Fruit fly (Drosophila melanogaster) whole organism, embryonic: ENCODE measurements around the gene Helz.

Experiments used
- Adf1 ChIP-seq: fragments of 200-800 bp; sonication (Bioruptor generic); IDR thresholded peaks from 2 replicates; pipeline ENCODE4 v1.3.6; 2022; ENCODE audit warnings: missing biosample characterization, missing genetic modification characterization
- Atf3 ChIP-seq: fragments of 200-800 bp; sonication (Bioruptor generic); optimal IDR thresholded peaks from 3 replicates; lab custom pipeline; 2016; ENCODE audit warnings: missing biosample characterization, missing genetic modification characterization
- BEAF-32 ChIP-seq: fragments of 200-800 bp; sonication (Bioruptor generic); optimal IDR thresholded peaks from 3 replicates; lab custom pipeline; 2017; ENCODE audit warnings: missing biosample characterization, missing genetic modification characterization, mild to moderate bottlenecking, moderate library complexity, missing genetic modification reagents
- CG10321 ChIP-seq: fragments of 200-800 bp; sonication (Bioruptor generic); IDR thresholded peaks from 2 replicates; pipeline ENCODE4 v1.3.6; 2022; ENCODE audit warnings: missing biosample characterization, missing genetic modification characterization
- CG11398 ChIP-seq: fragments of 200-800 bp; sonication (Bioruptor generic); optimal IDR thresholded peaks from 2 replicates; lab custom pipeline; 2016; ENCODE audit warnings: missing biosample characterization, missing genetic modification characterization
- CG12104 ChIP-seq: fragments of 200-800 bp; sonication (Bioruptor generic); optimal IDR thresholded peaks from 3 replicates; lab custom pipeline; 2016; ENCODE audit warnings: missing biosample characterization, missing genetic modification characterization
- CG12391 ChIP-seq: fragments of 200-800 bp; sonication (Bioruptor generic); optimal IDR thresholded peaks from 3 replicates; lab custom pipeline; 2018; ENCODE audit warnings: missing biosample characterization, mild to moderate bottlenecking, missing genetic modification characterization, moderate library complexity
- CG17186 ChIP-seq: fragments of 200-800 bp; sonication (Bioruptor generic); optimal IDR thresholded peaks from 3 replicates; lab custom pipeline; 2017; ENCODE audit warnings: missing biosample characterization, missing genetic modification reagents, missing genetic modification characterization
- CG17359 ChIP-seq: fragments of 200-800 bp; sonication (Bioruptor generic); optimal IDR thresholded peaks from 3 replicates; lab custom pipeline; 2018; ENCODE audit warnings: missing biosample characterization, mild to moderate bottlenecking, missing genetic modification characterization, moderate library complexity
- CG18599 ChIP-seq: fragments of 200-800 bp; sonication (Bioruptor generic); optimal IDR thresholded peaks from 3 replicates; lab custom pipeline; 2017; ENCODE audit warnings: missing biosample characterization, missing genetic modification characterization, mild to moderate bottlenecking, moderate library complexity, missing genetic modification reagents
- CG2120 ChIP-seq: fragments of 200-800 bp; sonication (Bioruptor generic); optimal IDR thresholded peaks from 3 replicates; lab custom pipeline; 2016; ENCODE audit warnings: missing biosample characterization, missing genetic modification characterization
- CG2202 ChIP-seq: fragments of 200-800 bp; sonication (Bioruptor generic); optimal IDR thresholded peaks from 2 replicates; lab custom pipeline; 2018; ENCODE audit warnings: missing biosample characterization, mild to moderate bottlenecking, missing genetic modification characterization
- CG2678 ChIP-seq: fragments of 200-800 bp; sonication (Bioruptor generic); optimal IDR thresholded peaks from 3 replicates; lab custom pipeline; 2019; ENCODE audit warnings: missing biosample characterization, mild to moderate bottlenecking, missing genetic modification characterization, moderate library complexity
- CG31224 ChIP-seq: fragments of 200-800 bp; sonication (Bioruptor generic); IDR thresholded peaks from 2 replicates; pipeline ENCODE4 v1.3.6; 2022; ENCODE audit warnings: missing biosample characterization, missing genetic modification characterization
- CG32532 ChIP-seq: fragments of 200-800 bp; sonication (Bioruptor generic); IDR thresholded peaks from 2 replicates; pipeline ENCODE4 v1.3.6; 2022; ENCODE audit warnings: missing biosample characterization, missing genetic modification characterization
- CG3281 ChIP-seq: fragments of 200-800 bp; sonication (Bioruptor generic); optimal IDR thresholded peaks from 3 replicates; lab custom pipeline; 2017; ENCODE audit warnings: missing biosample characterization, mild to moderate bottlenecking, missing genetic modification characterization
- CG33213 ChIP-seq: fragments of 200-800 bp; sonication (Bioruptor generic); optimal IDR thresholded peaks from 3 replicates; lab custom pipeline; 2016; ENCODE audit warnings: missing biosample characterization, missing genetic modification characterization
- CG5180 ChIP-seq: fragments of 200-800 bp; sonication (Bioruptor generic); optimal IDR thresholded peaks from 3 replicates; lab custom pipeline; 2017; ENCODE audit warnings: missing biosample characterization, missing genetic modification characterization, mild to moderate bottlenecking, moderate library complexity, missing genetic modification reagents
- CG6175 ChIP-seq: fragments of 200-800 bp; sonication (Bioruptor generic); IDR thresholded peaks from 3 replicates; pipeline ENCODE4 v1.3.6; 2022; ENCODE audit warnings: missing biosample characterization, missing genetic modification characterization
- CG6654 ChIP-seq: fragments of 200-800 bp; sonication (Bioruptor generic); optimal IDR thresholded peaks from 2 replicates; lab custom pipeline; 2017; ENCODE audit warnings: missing biosample characterization, mild to moderate bottlenecking, missing genetic modification characterization
- CG6854 ChIP-seq: fragments of 200-800 bp; sonication (Bioruptor generic); optimal IDR thresholded peaks from 3 replicates; lab custom pipeline; 2017; ENCODE audit warnings: missing biosample characterization, mild to moderate bottlenecking, missing genetic modification characterization
- CG9876 ChIP-seq: fragments of 200-800 bp; sonication (Bioruptor generic); optimal IDR thresholded peaks from 2 replicates; lab custom pipeline; 2016; ENCODE audit warnings: missing biosample characterization, missing genetic modification characterization
- Hsf ChIP-seq: fragments of 200-800 bp; sonication (Bioruptor generic); optimal IDR thresholded peaks from 3 replicates; lab custom pipeline; 2016; ENCODE audit warnings: missing biosample characterization, missing genetic modification characterization
- Neu2 ChIP-seq: fragments of 200-800 bp; sonication (Bioruptor generic); optimal IDR thresholded peaks from 3 replicates; lab custom pipeline; 2016; ENCODE audit warnings: missing biosample characterization, missing genetic modification characterization, borderline replicate concordance
- Oli ChIP-seq: fragments of 200-800 bp; sonication (Bioruptor generic); optimal IDR thresholded peaks from 2 replicates; lab custom pipeline; 2018; ENCODE audit warnings: missing biosample characterization, mild to moderate bottlenecking, missing genetic modification characterization, moderate library complexity
- Ssrp ChIP-seq: fragments of 200-800 bp; sonication (Bioruptor generic); optimal IDR thresholded peaks from 2 replicates; lab custom pipeline; 2018; ENCODE audit warnings: missing biosample characterization, mild to moderate bottlenecking, missing genetic modification characterization, moderate library complexity
- Taf1 ChIP-seq: fragments of 200-800 bp; sonication (Bioruptor generic); IDR thresholded peaks from 2 replicates; pipeline ENCODE4 v1.3.6; 2022; ENCODE audit warnings: missing biosample characterization, missing genetic modification characterization
- corto ChIP-seq: fragments of 200-800 bp; sonication (Bioruptor generic); optimal IDR thresholded peaks from 2 replicates; lab custom pipeline; 2016; ENCODE audit warnings: missing biosample characterization, mild to moderate bottlenecking, missing genetic modification characterization, moderate library complexity
- crp ChIP-seq, 2 experiments: fragments of 200-800 bp; sonication (Bioruptor generic); optimal IDR thresholded peaks; 2 replicates in 1 of 2; 3 replicates in 1 of 2; lab custom pipeline; 2017; ENCODE audit warnings: missing biosample characterization in 2 of 2, missing genetic modification characterization in 2 of 2, mild to moderate bottlenecking in 1 of 2, moderate library complexity in 1 of 2
- cwo ChIP-seq: fragments of 200-800 bp; sonication (Bioruptor generic); optimal IDR thresholded peaks from 3 replicates; lab custom pipeline; 2017; ENCODE audit warnings: missing biosample characterization, missing genetic modification characterization, mild to moderate bottlenecking, moderate library complexity, missing genetic modification reagents
- disco-r ChIP-seq: fragments of 200-800 bp; sonication (Bioruptor generic); optimal IDR thresholded peaks from 2 replicates; lab custom pipeline; 2016; ENCODE audit warnings: missing biosample characterization, missing genetic modification characterization
- dpn ChIP-seq, 2 experiments: fragments of 200-800 bp; sonication (Bioruptor generic); optimal IDR thresholded peaks; 3 replicates each; lab custom pipeline; 2016; ENCODE audit warnings: missing biosample characterization in 2 of 2, missing genetic modification characterization in 2 of 2
- esg ChIP-seq: fragments of 200-800 bp; sonication (Bioruptor generic); conservative IDR thresholded peaks from 2 replicates; pipeline ENCODE4 v1.3.6; 2022; ENCODE audit warnings: missing biosample characterization, missing genetic modification characterization
- gfzf ChIP-seq: fragments of 200-800 bp; sonication (Bioruptor generic); optimal IDR thresholded peaks from 2 replicates; lab custom pipeline; 2016; ENCODE audit warnings: missing biosample characterization, mild to moderate bottlenecking, missing genetic modification characterization, moderate library complexity
- jumu ChIP-seq: fragments of 200-800 bp; sonication (Bioruptor generic); optimal IDR thresholded peaks from 3 replicates; lab custom pipeline; 2016; ENCODE audit warnings: missing biosample characterization, missing genetic modification characterization
- klu ChIP-seq: fragments of 200-800 bp; sonication (Bioruptor generic); IDR thresholded peaks from 2 replicates; pipeline ENCODE4 v1.3.6; 2022; ENCODE audit warnings: missing biosample characterization, missing genetic modification characterization
- knrl ChIP-seq: fragments of 200-800 bp; sonication (Bioruptor generic); IDR thresholded peaks from 3 replicates; pipeline ENCODE4 v1.3.6; 2022; ENCODE audit warnings: missing biosample characterization, missing genetic modification characterization; ENCODE audit not compliant: partially characterized antibody
- lov ChIP-seq, 2 experiments: fragments of 200-800 bp in 1 of 2; fragments of >200 bp in 1 of 2; sonication (Bioruptor generic) in 1 of 2; IDR thresholded peaks in 1 of 2; optimal IDR thresholded peaks in 1 of 2; 2 replicates in 1 of 2; 3 replicates in 1 of 2; pipeline versions ENCODE4 v1.3.6 to Lab custom; 2017 to 2022; ENCODE audit warnings: missing biosample characterization in 1 of 2, missing genetic modification characterization in 1 of 2
- pfk ChIP-seq: fragments of 200-800 bp; sonication (Bioruptor generic); optimal IDR thresholded peaks from 2 replicates; lab custom pipeline; 2018; ENCODE audit warnings: missing biosample characterization, mild to moderate bottlenecking, missing genetic modification characterization, moderate library complexity
- pho ChIP-seq: fragments of 200-800 bp; sonication (Bioruptor generic); optimal IDR thresholded peaks from 2 replicates; lab custom pipeline; 2016; ENCODE audit warnings: missing biosample characterization, missing genetic modification characterization
- pita ChIP-seq: fragments of 200-800 bp; sonication (Bioruptor generic); optimal IDR thresholded peaks from 2 replicates; lab custom pipeline; 2017; ENCODE audit warnings: missing biosample characterization, mild to moderate bottlenecking, missing genetic modification characterization
- pros ChIP-seq: fragments of 200-800 bp; sonication (Bioruptor generic); optimal IDR thresholded peaks from 3 replicates; lab custom pipeline; 2019; ENCODE audit warnings: missing biosample characterization, mild to moderate bottlenecking, missing genetic modification characterization, moderate library complexity
- run ChIP-seq: fragments of 200-800 bp; sonication (Bioruptor generic); optimal IDR thresholded peaks from 3 replicates; lab custom pipeline; 2018; ENCODE audit warnings: missing biosample characterization, mild to moderate bottlenecking, missing genetic modification characterization
- sna ChIP-seq: fragments of 200-800 bp; sonication (Bioruptor generic); IDR thresholded peaks from 2 replicates; pipeline ENCODE4 v1.3.6; 2022; ENCODE audit warnings: missing biosample characterization, missing genetic modification characterization; ENCODE audit not compliant: partially characterized antibody
- trem ChIP-seq: fragments of 200-800 bp; optimal IDR thresholded peaks from 3 replicates; lab custom pipeline; 2019; ENCODE audit warnings: missing biosample characterization, mild to moderate bottlenecking, missing genetic modification characterization, moderate library complexity
- vfl ChIP-seq: fragments of 200-800 bp; sonication (Bioruptor generic); optimal IDR thresholded peaks from 2 replicates; lab custom pipeline; 2016; ENCODE audit warnings: missing biosample characterization, missing genetic modification characterization
- wor ChIP-seq: fragments of 200-800 bp; sonication (Bioruptor generic); IDR thresholded peaks from 2 replicates; pipeline ENCODE4 v1.3.6; 2022; ENCODE audit warnings: missing biosample characterization, missing genetic modification characterization
- z ChIP-seq: fragments of 200-800 bp; sonication (Bioruptor generic); IDR thresholded peaks from 3 replicates; pipeline ENCODE4 v1.3.6; 2022; ENCODE audit warnings: missing biosample characterization, missing genetic modification characterization

Gene Helz

dm6 chr3L:14759097-14759795, 30.5 kb upstream of the Helz start (continued):
- TF ChIP-seq Adf1 (GFP tag; lab: Robert Waterston, UW) (peak; percentile 95), CG12104 (GFP tag; lab: Kevin White, UChicago) (peak; percentile 100), z (GFP tag; lab: Robert Waterston, UW) (peak; percentile 94), pros (GFP tag; lab: Kevin White, UChicago) (peak; percentile 99), CG2120 (GFP tag; lab: Kevin White, UChicago) (peak; percentile 100), Hsf (GFP tag; lab: Kevin White, UChicago) (peak; percentile 100), CG9876 (GFP tag; lab: Kevin White, UChicago) (peak; percentile 98), CG2678 (tag; lab: Kevin White, UChicago) (peak; percentile 100), cwo (peak; percentile 100), BEAF-32 (peak; percentile 52), CG12391 (tag; lab: Kevin White, UChicago) (peak; percentile 100), lov (optimal IDR thresholded peaks at IDR 0.05; lab: Kevin White, UChicago) (no peak), lov (GFP tag; IDR thresholded peaks at IDR 0.05; lab: Robert Waterston, UW) (peak; percentile 97), CG6654 (GFP tag; lab: Kevin White, UChicago) (peak; percentile 96), sna (GFP tag; lab: Robert Waterston, UW) (peak; percentile 49; the same call in 1 of the 2 replicates), pita (GFP tag; lab: Kevin White, UChicago) (no peak), CG11398 (GFP tag; lab: Kevin White, UChicago) (peak; percentile 98), pho (GFP tag; lab: Kevin White, UChicago) (peak; percentile 100), jumu (GFP tag; lab: Kevin White, UChicago) (peak; percentile 99), CG33213 (GFP tag; lab: Kevin White, UChicago) (peak; percentile 97), CG32532 (GFP tag; lab: Robert Waterston, UW) (peak; percentile 100), pfk (GFP tag; lab: Kevin White, UChicago) (peak; percentile 83), CG18599 (GFP tag; lab: Kevin White, UChicago) (peak; percentile 100), wor (GFP tag; lab: Robert Waterston, UW) (peak; percentile 100), crp (GFP tag; optimal IDR thresholded peaks at IDR 0.05; lab: Kevin White, UChicago) (peak; percentile 22 to 79), disco-r (GFP tag; lab: Kevin White, UChicago) (peak; percentile 99), vfl (GFP tag; lab: Kevin White, UChicago) (peak; percentile 99), dpn (GFP tag; optimal IDR thresholded peaks at IDR 0.05; lab: Kevin White, UChicago) (peak; percentile 99 to 100), CG2202 (peak; percentile 99), run (tag; lab: Kevin White, UChicago) (peak; percentile 100), CG10321 (GFP tag; lab: Robert Waterston, UW) (peak; percentile 89), corto (GFP tag; lab: Kevin White, UChicago) (peak; percentile 99), CG17359 (peak; percentile 100), Oli (tag; lab: Kevin White, UChicago) (peak; percentile 100), knrl (peak; percentile 64), CG17186 (peak; percentile 95), CG6854 (GFP tag; lab: Kevin White, UChicago) (peak; percentile 100), CG5180 (GFP tag; lab: Kevin White, UChicago) (peak; percentile 95), Taf1 (GFP tag; lab: Robert Waterston, UW) (peak; percentile 100), esg (peak; percentile 100), gfzf (GFP tag; lab: Kevin White, UChicago) (peak; percentile 28), Atf3 (GFP tag; lab: Kevin White, UChicago) (peak; percentile 99), klu (GFP tag; lab: Robert Waterston, UW) (peak; percentile 100), CG31224 (GFP tag; lab: Robert Waterston, UW) (peak; percentile 99), CG3281 (peak; percentile 100), trem (tag; lab: Kevin White, UChicago) (peak; percentile 98), Ssrp (tag; lab: Kevin White, UChicago) (peak; percentile 100), Neu2 (GFP tag; lab: Kevin White, UChicago) (peak; percentile 96), CG6175 (GFP tag; lab: Robert Waterston, UW) (peak; percentile 99)
